Worm (Caenorhabditis elegans) whole organism, young adult: ENCODE measurements around the gene F21D5.9.

Experiments
- F22D6.2 ChIP-seq: sonication (generic microtip); optimal IDR thresholded peaks from 2 replicates; lab custom pipeline; 2016; ENCODE audit warnings: mild to moderate bottlenecking, missing genetic modification characterization, missing compliant biosample characterization
- Y53F4B.3 ChIP-seq: fragments of 200-800 bp; sonication (Bioruptor generic); IDR thresholded peaks from 2 replicates; pipeline ENCODE4 v1.3.6; 2022; ENCODE audit warnings: missing genetic modification reagents, missing genetic modification characterization, missing compliant biosample characterization
- ZK185.1 ChIP-seq: sonication (generic microtip); optimal IDR thresholded peaks from 2 replicates; lab custom pipeline; 2016; ENCODE audit warnings: mild to moderate bottlenecking, missing genetic modification characterization, missing compliant biosample characterization; ENCODE audit not compliant: poor library complexity, severe bottlenecking
- cebp-1 ChIP-seq, 2 experiments: fragments of 200-800 bp in 1 of 2; sonication (Bioruptor generic) in 1 of 2; sonication (generic microtip) in 1 of 2; IDR thresholded peaks in 1 of 2; optimal IDR thresholded peaks in 1 of 2; 2 replicates each; pipeline versions ENCODE4 v1.3.6 to Lab custom; 2017 to 2022; ENCODE audit warnings: missing compliant biosample characterization in 2 of 2, missing genetic modification characterization in 2 of 2, mild to moderate bottlenecking in 1 of 2, missing genetic modification reagents in 1 of 2, moderate library complexity in 1 of 2
- chd-7 ChIP-seq: sonication (generic microtip); optimal IDR thresholded peaks from 2 replicates; lab custom pipeline; 2016; ENCODE audit warnings: mild to moderate bottlenecking, missing genetic modification characterization, moderate library complexity, missing compliant biosample characterization
- dox-1 ChIP-seq: fragments of 200-800 bp; sonication (Bioruptor generic); IDR thresholded peaks from 2 replicates; pipeline ENCODE4 v1.3.6; 2022; ENCODE audit warnings: missing genetic modification reagents, missing genetic modification characterization, missing compliant biosample characterization
- egl-44 ChIP-seq: fragments of 200-800 bp; sonication (Bioruptor generic); IDR thresholded peaks from 2 replicates; pipeline ENCODE4 v1.3.6; 2022; ENCODE audit warnings: missing genetic modification reagents, missing genetic modification characterization, missing compliant biosample characterization
- him-1 ChIP-seq: sonication (generic microtip); optimal IDR thresholded peaks from 2 replicates; lab custom pipeline; 2016; ENCODE audit warnings: missing genotype, missing genetic modification reagents, missing genetic modification characterization, missing compliant biosample characterization
- lsl-1 ChIP-seq: fragments of 200-800 bp; sonication (Bioruptor generic); optimal IDR thresholded peaks from 2 replicates; lab custom pipeline; 2018; ENCODE audit warnings: mild to moderate bottlenecking, missing genetic modification characterization, moderate library complexity, missing compliant biosample characterization
- madf-10 ChIP-seq: sonication (generic microtip); optimal IDR thresholded peaks from 2 replicates; lab custom pipeline; 2016; ENCODE audit warnings: mild to moderate bottlenecking, missing genetic modification characterization, missing compliant biosample characterization
- madf-6 ChIP-seq: fragments of 200-800 bp; sonication (Bioruptor generic); IDR thresholded peaks from 2 replicates; pipeline ENCODE4 v1.3.6; 2022; ENCODE audit warnings: missing genetic modification reagents, missing genetic modification characterization, missing compliant biosample characterization
- nfyb-1 ChIP-seq: fragments of 200-800 bp; sonication (Bioruptor generic); IDR thresholded peaks from 2 replicates; pipeline ENCODE4 v1.3.6; 2022; ENCODE audit warnings: missing genetic modification reagents, missing genetic modification characterization, missing compliant biosample characterization
- nhr-90 ChIP-seq: sonication (generic microtip); optimal IDR thresholded peaks from 2 replicates; lab custom pipeline; 2016; ENCODE audit warnings: missing genotype, mild to moderate bottlenecking, missing genetic modification characterization, missing compliant biosample characterization
- snpc-3.4 ChIP-seq: sonication (generic microtip); optimal IDR thresholded peaks from 2 replicates; lab custom pipeline; 2017; ENCODE audit warnings: missing genetic modification characterization, mild to moderate bottlenecking, missing compliant biosample characterization, antibody characterized with exemption, moderate library complexity, missing genotype, missing genetic modification reagents
- sptf-2 ChIP-seq: fragments of 200-800 bp; sonication (Bioruptor generic); optimal IDR thresholded peaks from 2 replicates; lab custom pipeline; 2018; ENCODE audit warnings: mild to moderate bottlenecking, missing genetic modification characterization, missing compliant biosample characterization

Gene F21D5.9

DNA sequence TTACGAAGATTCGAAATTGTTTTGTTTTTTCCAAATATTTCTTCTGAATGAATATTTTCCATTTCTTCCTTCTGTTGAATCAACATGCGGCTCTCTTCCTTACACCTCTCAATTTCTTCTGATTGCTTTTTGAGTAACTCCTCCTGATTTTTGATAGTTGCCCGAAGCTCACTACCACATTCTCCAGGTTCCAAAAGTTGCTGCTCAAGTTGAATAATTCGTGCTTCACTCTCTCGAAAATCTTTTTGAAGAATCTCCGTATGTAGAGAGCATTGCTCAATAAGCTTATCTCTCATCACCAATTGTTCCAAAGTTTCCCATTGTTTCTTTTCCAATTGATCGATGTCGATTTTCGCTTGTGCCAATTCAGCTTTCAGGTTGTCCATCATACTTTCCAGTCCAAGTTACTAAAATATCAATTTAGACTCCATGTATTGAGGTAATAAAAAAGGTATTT is 49.0 kb downstream of the F21D5.9 start, which contains the start of gene F20C5.6:
Gene F20C5.6, minus strand, starts transcription at position 407 of the 457 bp plus-strand sequence.
- no peak for TF ChIP-seq cebp-1 (GFP tag; IDR thresholded peaks at IDR 0.05; lab: Robert Waterston, UW)
- no peak for TF ChIP-seq cebp-1 (tag; optimal IDR thresholded peaks at IDR 0.05; lab: Kevin White, UChicago)
- TF ChIP-seq sptf-2 (GFP tag; lab: Kevin White, UChicago): no peak
- TF ChIP-seq him-1 (tag; lab: Kevin White, UChicago): no peak
- TF ChIP-seq nhr-90 (tag; lab: Kevin White, UChicago): no peak
- no peak for TF ChIP-seq ZK185.1 (tag; lab: Kevin White, UChicago)
- no peak for TF ChIP-seq madf-6
- no peak for TF ChIP-seq nfyb-1 (GFP tag; lab: Robert Waterston, UW)
- TF ChIP-seq chd-7 (tag; lab: Kevin White, UChicago): no peak
- TF ChIP-seq dox-1: no peak
- TF ChIP-seq madf-10 (tag; lab: Kevin White, UChicago): no peak
- no peak for TF ChIP-seq Y53F4B.3
- TF ChIP-seq snpc-3.4 (tag; lab: Kevin White, UChicago): no peak
- TF ChIP-seq lsl-1 (GFP tag; lab: Kevin White, UChicago): no peak
- no peak for TF ChIP-seq F22D6.2 (tag; lab: Kevin White, UChicago)
- no peak for TF ChIP-seq egl-44
- TF ChIP-seq, all 124 proteins: peak for 0
